Worm (Caenorhabditis elegans): ENCODE results near the gene hlh-3.

DNA sequence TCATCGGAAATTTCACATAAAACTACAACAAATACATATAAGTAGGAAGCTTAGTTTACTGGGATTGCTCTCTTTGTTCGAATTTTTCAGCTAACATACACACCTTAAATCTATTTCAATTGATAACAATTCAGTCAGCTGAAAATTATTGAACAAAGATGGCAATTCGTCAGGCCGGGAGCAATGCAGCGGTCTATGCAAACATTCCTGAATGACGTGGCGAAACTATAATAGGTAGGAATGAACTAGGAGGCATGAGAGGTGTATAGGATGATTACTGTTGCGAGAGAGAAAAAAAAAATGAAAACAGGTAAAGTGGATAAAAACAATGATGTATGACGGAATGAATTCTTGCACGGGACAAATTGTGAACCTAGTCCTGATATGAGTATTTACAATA is 44.3 kb upstream of the hlh-3 start:
- TF ChIP-seq ztf-29 (GFP tag; IDR thresholded peaks at IDR 0.05) (no peak), flt-1 (GFP tag; IDR thresholded peaks at IDR 0.05) (no peak), med-1 (GFP tag; optimal IDR thresholded peaks at IDR 0.05; ENCODE audit: insufficient read depth) (no peak), ztf-23 (GFP tag; IDR thresholded peaks at IDR 0.05) (no peak), ref-1 (GFP tag; conservative IDR thresholded peaks at IDR 0.05) (no peak), klf-2 (GFP tag; conservative IDR thresholded peaks at IDR 0.05) (no peak), T22C8.4 (GFP tag; IDR thresholded peaks at IDR 0.05) (no peak)
